Fruit fly (Drosophila melanogaster) whole organism, pupa: ENCODE data around the gene CG9641.

Source experiments
- CG12605 ChIP-seq: fragments of 200-800 bp; sonication (Bioruptor generic); IDR thresholded peaks from 2 replicates; pipeline ENCODE4 v1.3.6; 2022; ENCODE audit warnings: missing biosample characterization, missing genetic modification characterization
- CG17806 ChIP-seq: fragments of 200-800 bp; sonication (Bioruptor generic); optimal IDR thresholded peaks from 2 replicates; lab custom pipeline; 2018; ENCODE audit warnings: missing biosample characterization, mild to moderate bottlenecking, missing genetic modification characterization, moderate library complexity
- CG9948 ChIP-seq: fragments of 200-800 bp; sonication (Bioruptor generic); optimal IDR thresholded peaks from 2 replicates; lab custom pipeline; 2018; ENCODE audit warnings: missing biosample characterization, mild to moderate bottlenecking, missing genetic modification characterization, moderate library complexity
- D1 ChIP-seq: fragments of 200-800 bp; sonication (Bioruptor generic); optimal IDR thresholded peaks from 2 replicates; lab custom pipeline; 2018; ENCODE audit warnings: missing biosample characterization, mild to moderate bottlenecking, missing genetic modification characterization, moderate library complexity
- Pif1A ChIP-seq: fragments of 200-800 bp; sonication (Bioruptor generic); optimal IDR thresholded peaks from 3 replicates; lab custom pipeline; 2016; ENCODE audit warnings: missing biosample characterization, missing genetic modification characterization
- Snoo ChIP-seq: fragments of 200-800 bp; sonication (Bioruptor generic); optimal IDR thresholded peaks from 3 replicates; lab custom pipeline; 2017; ENCODE audit warnings: missing biosample characterization, mild to moderate bottlenecking, missing genetic modification characterization, inconsistent platforms
- gl ChIP-seq: fragments of 200-800 bp; sonication (Bioruptor generic); optimal IDR thresholded peaks from 2 replicates; lab custom pipeline; 2018; ENCODE audit warnings: missing biosample characterization, mild to moderate bottlenecking, missing genetic modification characterization

DNA sequence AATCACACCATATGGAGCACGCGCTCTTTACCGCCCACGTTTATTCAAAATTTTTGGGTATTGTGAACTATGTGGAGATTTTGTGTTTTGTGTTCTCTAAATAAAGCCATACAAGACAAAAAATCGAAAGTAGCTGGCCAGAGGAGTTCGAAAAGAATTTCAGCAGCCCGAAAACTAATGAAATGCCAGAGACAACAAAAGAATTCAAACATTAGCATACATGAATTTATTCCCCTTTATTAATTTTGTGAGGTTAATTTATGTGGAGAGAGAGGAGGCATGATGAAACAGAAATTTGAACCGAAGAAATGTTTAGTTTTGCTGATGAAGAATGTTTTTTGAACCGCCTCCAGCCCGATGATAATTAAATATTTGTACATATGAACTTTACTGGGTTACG lies 29.5 kb upstream of the CG9641 start:
- TF ChIP-seq CG9948 (tag; lab: Kevin White, UChicago) (no peak), Pif1A (no peak), CG12605 (GFP tag; lab: Robert Waterston, UW) (no peak), D1 (tag; lab: Kevin White, UChicago) (no peak), gl (tag; lab: Kevin White, UChicago) (no peak), CG17806 (tag; lab: Kevin White, UChicago) (no peak), Snoo (no peak)
